Worm (Caenorhabditis elegans) whole organism, L4 larva: ENCODE data around the gene ifbp-1.
A peak's percentile ranks its signal among the peaks of the same experiment; 100 is the strongest.

Experiments
- F10B5.3 ChIP-seq: sonication (generic microtip); optimal IDR thresholded peaks from 2 replicates; lab custom pipeline; 2016; ENCODE audit warnings: mild to moderate bottlenecking, missing genetic modification characterization, missing compliant biosample characterization
- F37D6.2 ChIP-seq: sonication (generic microtip); optimal IDR thresholded peaks from 2 replicates; lab custom pipeline; 2016; ENCODE audit warnings: mild to moderate bottlenecking, missing genetic modification characterization, missing compliant biosample characterization
- R02D3.7 ChIP-seq: fragments of 150-350 bp; sonication (generic microtip); optimal IDR thresholded peaks from 3 replicates; lab custom pipeline; 2014; ENCODE audit warnings: missing biosample characterization, missing genetic modification characterization
- T20F7.1 ChIP-seq: fragments of 200-800 bp; sonication (Bioruptor generic); optimal IDR thresholded peaks from 2 replicates; lab custom pipeline; 2018; ENCODE audit warnings: mild to moderate bottlenecking, missing genetic modification characterization, missing compliant biosample characterization
- Y105C5A.15 ChIP-seq: fragments of 200-800 bp; sonication (Bioruptor generic); IDR thresholded peaks from 2 replicates; pipeline ENCODE4 v1.3.6; 2022; ENCODE audit warnings: missing genetic modification characterization, missing compliant biosample characterization
- Y48G9A.11 ChIP-seq: fragments of 200-800 bp; sonication (Bioruptor generic); IDR thresholded peaks from 2 replicates; pipeline ENCODE4 v1.3.6; 2022; ENCODE audit warnings: missing genetic modification reagents, missing genetic modification characterization, missing compliant biosample characterization
- Y5F2A.4 ChIP-seq: fragments of 200-800 bp; sonication (Bioruptor generic); optimal IDR thresholded peaks from 2 replicates; lab custom pipeline; 2018; ENCODE audit warnings: mild to moderate bottlenecking, missing genetic modification characterization, missing compliant biosample characterization
- Y75B8A.6 ChIP-seq: fragments of 200-800 bp; sonication (Bioruptor generic); IDR thresholded peaks from 2 replicates; pipeline ENCODE4 v1.3.6; 2022; ENCODE audit warnings: missing genetic modification reagents, missing genetic modification characterization, missing compliant biosample characterization
- ZK546.5 ChIP-seq, 2 experiments: sonication (generic microtip); optimal IDR thresholded peaks; 2 replicates each; lab custom pipeline; 2017; ENCODE audit warnings: missing biosample characterization in 2 of 2, missing genetic modification characterization in 2 of 2
- aha-1 ChIP-seq: fragments of 150-350 bp; peaks from one replicate; lab custom pipeline; 2014; ENCODE audit warnings: missing biosample characterization, missing genetic modification characterization
- aly-2 ChIP-seq: sonication (generic microtip); optimal IDR thresholded peaks from 2 replicates; lab custom pipeline; 2018; ENCODE audit warnings: missing biosample characterization, missing genetic modification characterization
- ceh-44 ChIP-seq: fragments of 200-800 bp; sonication (Bioruptor generic); IDR thresholded peaks from 2 replicates; pipeline ENCODE4 v1.3.6; 2022; ENCODE audit warnings: missing genetic modification reagents, missing genetic modification characterization, missing compliant biosample characterization
- ceh-82 ChIP-seq: sonication (generic microtip); optimal IDR thresholded peaks from 2 replicates; lab custom pipeline; 2017; ENCODE audit warnings: missing biosample characterization, missing genetic modification characterization
- ces-1 ChIP-seq: fragments of 150-350 bp; sonication (generic microtip); optimal IDR thresholded peaks from 4 replicates; lab custom pipeline; 2014; ENCODE audit warnings: missing biosample characterization, missing genetic modification reagents, missing genetic modification characterization
- daf-16 ChIP-seq, 3 experiments: sonication (generic microtip); optimal IDR thresholded peaks; 2 replicates each; lab custom pipeline; 2016 to 2017; ENCODE audit warnings: missing genetic modification characterization in 3 of 3, missing genetic modification reagents in 3 of 3, mild to moderate bottlenecking in 2 of 3, missing compliant biosample characterization in 2 of 3, missing biosample characterization in 1 of 3, moderate library complexity in 1 of 3
- daf-8 ChIP-seq: fragments of 200-800 bp; sonication (Bioruptor generic); IDR thresholded peaks from 2 replicates; pipeline ENCODE4 v1.3.6; 2022; ENCODE audit warnings: missing genetic modification characterization, missing compliant biosample characterization
- dmd-9 ChIP-seq: fragments of 200-800 bp; sonication (Bioruptor generic); IDR thresholded peaks from 2 replicates; pipeline ENCODE4 v1.3.6; 2022; ENCODE audit warnings: missing genetic modification reagents, missing genetic modification characterization, missing compliant biosample characterization
- egl-27 ChIP-seq: sonication (generic microtip); optimal IDR thresholded peaks from 3 replicates; lab custom pipeline; 2017; ENCODE audit warnings: missing biosample characterization, missing genetic modification reagents, missing genetic modification characterization
- egl-43 ChIP-seq: fragments of 200-800 bp; sonication (Bioruptor generic); IDR thresholded peaks from 2 replicates; pipeline ENCODE4 v1.3.6; 2022; ENCODE audit warnings: missing genetic modification reagents, missing genetic modification characterization, missing compliant biosample characterization
- hmg-1.1 ChIP-seq: fragments of 200-800 bp; sonication (Bioruptor generic); IDR thresholded peaks from 2 replicates; pipeline ENCODE4 v1.3.6; 2022; ENCODE audit warnings: missing genetic modification reagents, missing genetic modification characterization, missing compliant biosample characterization
- lin-13 ChIP-seq: fragments of 150-350 bp; optimal IDR thresholded peaks from 2 replicates; lab custom pipeline; 2014; ENCODE audit warnings: missing biosample characterization, missing genetic modification reagents, missing genetic modification characterization
- lin-29 ChIP-seq: fragments of 200-800 bp; sonication (Bioruptor generic); IDR thresholded peaks from 2 replicates; pipeline ENCODE4 v1.3.6; 2022; ENCODE audit warnings: missing genetic modification reagents, missing genetic modification characterization, missing compliant biosample characterization
- lin-39 ChIP-seq: fragments of 150-350 bp; optimal IDR thresholded peaks from 2 replicates; lab custom pipeline; 2014; ENCODE audit warnings: missing biosample characterization, missing genetic modification reagents, missing genetic modification characterization
- lsy-2 ChIP-seq, 2 experiments: fragments of 150-350 bp in 1 of 2; sonication (generic microtip) in 1 of 2; optimal IDR thresholded peaks; 2 replicates each; lab custom pipeline; 2014 to 2017; ENCODE audit warnings: missing biosample characterization in 2 of 2, missing genetic modification characterization in 2 of 2
- madf-5 ChIP-seq, 2 experiments: fragments of 200-800 bp; sonication (Bioruptor generic); IDR thresholded peaks; 2 replicates each; pipeline ENCODE4 v1.3.6; 2022; ENCODE audit warnings: missing compliant biosample characterization in 2 of 2, missing genetic modification characterization in 2 of 2
- mdl-1 ChIP-seq, 2 experiments: fragments of 150-350 bp in 1 of 2; sonication (generic microtip) in 1 of 2; optimal IDR thresholded peaks; 2 replicates each; lab custom pipeline; 2014 to 2017; ENCODE audit warnings: missing biosample characterization in 2 of 2, missing genetic modification characterization in 2 of 2
- mdt-29 ChIP-seq: fragments of 200-800 bp; sonication (Bioruptor generic); IDR thresholded peaks from 2 replicates; pipeline ENCODE4 v1.3.6; 2022; ENCODE audit warnings: missing genetic modification reagents, missing genetic modification characterization, missing compliant biosample characterization
- nhr-102 ChIP-seq: sonication (generic microtip); optimal IDR thresholded peaks from 2 replicates; lab custom pipeline; 2016; ENCODE audit warnings: mild to moderate bottlenecking, missing genetic modification characterization, moderate library complexity, missing compliant biosample characterization
- nhr-11 ChIP-seq: fragments of 150-350 bp; optimal IDR thresholded peaks from 2 replicates; lab custom pipeline; 2014; ENCODE audit warnings: missing biosample characterization, missing genetic modification characterization
- nhr-111 ChIP-seq: fragments of 200-800 bp; sonication (Bioruptor generic); optimal IDR thresholded peaks from 2 replicates; lab custom pipeline; 2018; ENCODE audit warnings: mild to moderate bottlenecking, missing genetic modification characterization, missing compliant biosample characterization
- nhr-237 ChIP-seq: sonication (generic microtip); optimal IDR thresholded peaks from 2 replicates; lab custom pipeline; 2017; ENCODE audit warnings: missing biosample characterization, missing genetic modification characterization
- nhr-25 ChIP-seq: sonication (generic microtip); optimal IDR thresholded peaks from 2 replicates; lab custom pipeline; 2017; ENCODE audit warnings: missing genetic modification characterization, mild to moderate bottlenecking, missing compliant biosample characterization, antibody characterized with exemption, moderate library complexity, borderline replicate concordance; ENCODE audit not compliant: insufficient read depth
- nhr-41 ChIP-seq: fragments of 200-800 bp; sonication (Bioruptor generic); IDR thresholded peaks from 2 replicates; pipeline ENCODE4 v1.3.6; 2022; ENCODE audit warnings: missing genetic modification reagents, missing genetic modification characterization, missing compliant biosample characterization
- nhr-42 ChIP-seq: fragments of 200-800 bp; sonication (Bioruptor generic); IDR thresholded peaks from 2 replicates; pipeline ENCODE4 v1.3.6; 2022; ENCODE audit warnings: missing genetic modification characterization, missing compliant biosample characterization
- nhr-48 ChIP-seq: sonication (generic microtip); optimal IDR thresholded peaks from 2 replicates; lab custom pipeline; 2016; ENCODE audit warnings: mild to moderate bottlenecking, missing genetic modification characterization, missing compliant biosample characterization
- nhr-6 ChIP-seq: fragments of 150-350 bp; optimal IDR thresholded peaks from 2 replicates; lab custom pipeline; 2014; ENCODE audit warnings: missing biosample characterization, missing genetic modification characterization
- nhr-76 ChIP-seq: fragments of 150-350 bp; optimal IDR thresholded peaks from 2 replicates; lab custom pipeline; 2014; ENCODE audit warnings: missing biosample characterization, missing genetic modification characterization
- nhr-77 ChIP-seq: fragments of 150-350 bp; optimal IDR thresholded peaks from 2 replicates; lab custom pipeline; 2014; ENCODE audit warnings: missing biosample characterization, missing genetic modification characterization
- saeg-2 ChIP-seq: fragments of 200-800 bp; sonication (Bioruptor generic); IDR thresholded peaks from 2 replicates; pipeline ENCODE4 v1.3.6; 2022; ENCODE audit warnings: missing genetic modification reagents, missing genetic modification characterization, missing compliant biosample characterization
- sdz-12 ChIP-seq: fragments of 200-800 bp; sonication (Bioruptor generic); optimal IDR thresholded peaks from 2 replicates; lab custom pipeline; 2018; ENCODE audit warnings: mild to moderate bottlenecking, missing genetic modification characterization, missing compliant biosample characterization
- spr-1 ChIP-seq: sonication (generic microtip); optimal IDR thresholded peaks from 2 replicates; lab custom pipeline; 2016; ENCODE audit warnings: mild to moderate bottlenecking, missing genetic modification characterization, missing compliant biosample characterization
- spr-3 ChIP-seq: fragments of 200-800 bp; sonication (Bioruptor generic); optimal IDR thresholded peaks from 2 replicates; lab custom pipeline; 2018; ENCODE audit warnings: mild to moderate bottlenecking, missing genetic modification characterization, missing compliant biosample characterization
- tag-97 ChIP-seq: fragments of 200-800 bp; sonication (Bioruptor generic); IDR thresholded peaks from 2 replicates; pipeline ENCODE4 v1.3.6; 2022; ENCODE audit warnings: missing genetic modification characterization, missing compliant biosample characterization
- tra-1 ChIP-seq: fragments of 200-800 bp; sonication (Bioruptor generic); IDR thresholded peaks from 2 replicates; pipeline ENCODE4 v1.3.6; 2022; ENCODE audit warnings: missing genetic modification reagents, missing genetic modification characterization, missing compliant biosample characterization
- unc-39 ChIP-seq: sonication (generic microtip); optimal IDR thresholded peaks from 2 replicates; lab custom pipeline; 2017; ENCODE audit warnings: missing biosample characterization, missing genetic modification characterization
- unc-62 ChIP-seq, 3 experiments: fragments of 150-350 bp in 1 of 3; sonication (generic microtip); optimal IDR thresholded peaks in 2 of 3; peaks in 1 of 3; 1 replicate in 1 of 3; 2 replicates in 2 of 3; lab custom pipeline; 2014 to 2017; ENCODE audit warnings: missing biosample characterization in 3 of 3, missing genetic modification characterization in 3 of 3, missing genetic modification reagents in 3 of 3, missing genotype in 1 of 3
- vab-7 ChIP-seq: fragments of 200-800 bp; sonication (Bioruptor generic); IDR thresholded peaks from 2 replicates; pipeline ENCODE4 v1.3.6; 2022; ENCODE audit warnings: missing genetic modification reagents, missing genetic modification characterization, missing compliant biosample characterization
- zag-1 ChIP-seq: fragments of 150-350 bp; optimal IDR thresholded peaks from 2 replicates; lab custom pipeline; 2014; ENCODE audit warnings: missing biosample characterization, missing genetic modification characterization
- zfp-2 ChIP-seq: sonication (generic microtip); optimal IDR thresholded peaks from 2 replicates; lab custom pipeline; 2016; ENCODE audit warnings: mild to moderate bottlenecking, missing genetic modification characterization, missing compliant biosample characterization
- zfp-3 ChIP-seq: fragments of 200-800 bp; sonication (Bioruptor generic); conservative IDR thresholded peaks from 2 replicates; pipeline ENCODE4 v1.3.6; 2022; ENCODE audit warnings: missing genetic modification reagents, missing genetic modification characterization, missing compliant biosample characterization
- zip-11 ChIP-seq: fragments of 200-800 bp; sonication (Bioruptor generic); IDR thresholded peaks from 2 replicates; pipeline ENCODE4 v1.3.6; 2022; ENCODE audit warnings: missing genetic modification characterization, missing compliant biosample characterization
- ztf-11 ChIP-seq: fragments of 150-350 bp; optimal IDR thresholded peaks from 2 replicates; lab custom pipeline; 2014; ENCODE audit warnings: missing biosample characterization, missing genetic modification characterization

The ifbp-1 gene

DNA sequence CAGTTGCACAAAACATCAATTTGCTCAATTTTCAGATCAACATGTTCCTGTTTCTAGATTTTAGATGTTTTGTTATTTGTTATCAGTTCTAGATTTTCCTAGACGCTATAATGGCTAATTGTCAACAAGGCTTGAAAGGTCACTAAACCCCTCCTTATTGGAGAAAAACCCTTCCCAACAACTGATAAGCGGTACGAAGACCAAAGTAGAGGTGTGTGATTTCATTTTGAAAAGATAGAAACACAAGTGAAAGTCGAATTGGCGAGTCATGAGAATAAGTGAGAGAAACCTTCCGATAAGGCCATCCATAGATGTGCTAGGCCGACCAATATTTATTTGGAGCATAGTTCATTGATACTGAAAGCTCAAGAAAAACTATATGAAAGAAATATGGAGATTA is 6.4 kb downstream of the ifbp-1 start (continued):
- TF ChIP-seq ceh-44 (GFP tag; lab: Robert Waterston, UW) (no peak), zfp-2 (tag; lab: Kevin White, UChicago) (no peak), zfp-3 (GFP tag; lab: Robert Waterston, UW) (no peak), R02D3.7 (no peak), daf-16 (GFP tag; optimal IDR thresholded peaks at IDR 0.05; lab: Kevin White, UChicago) (peak in 1 of 2 experiments; percentile 34), daf-16 (tag; optimal IDR thresholded peaks at IDR 0.05; lab: Kevin White, UChicago) (peak; percentile 99), tag-97 (no peak), lsy-2 (tag; optimal IDR thresholded peaks at IDR 0.05; lab: Kevin White, UChicago) (peak in 1 of 2 experiments; percentile 26), nhr-11 (tag; lab: Kevin White, UChicago) (no peak), nhr-41 (GFP tag; lab: Robert Waterston, UW) (peak; percentile 70; the same call in 1 of the 2 replicates), hmg-1.1 (GFP tag; lab: Robert Waterston, UW) (no peak), ztf-11 (tag; lab: Kevin White, UChicago) (no peak), ces-1 (no peak), aly-2 (no peak), T20F7.1 (GFP tag; lab: Kevin White, UChicago) (peak; percentile 3), mdt-29 (GFP tag; lab: Robert Waterston, UW) (no peak), nhr-48 (tag; lab: Kevin White, UChicago) (peak; percentile 57), lin-29 (GFP tag; lab: Robert Waterston, UW) (no peak), nhr-25 (tag; lab: Kevin White, UChicago) (no peak), Y75B8A.6 (GFP tag; lab: Robert Waterston, UW) (no peak), vab-7 (GFP tag; lab: Robert Waterston, UW) (no peak), nhr-42 (no peak), egl-43 (no peak), F37D6.2 (tag; lab: Kevin White, UChicago) (no peak), ceh-82 (tag; lab: Kevin White, UChicago) (no peak), unc-62 (GFP tag; optimal IDR thresholded peaks at IDR 0.05 in 1 of 2; lab: Kevin White, UChicago) (no peak), unc-62 (tag; optimal IDR thresholded peaks at IDR 0.05; lab: Kevin White, UChicago) (no peak), F10B5.3 (no peak), Y105C5A.15 (GFP tag; lab: Robert Waterston, UW) (no peak), spr-3 (no peak), aha-1 (tag; lab: Kevin White, UChicago) (no peak), nhr-77 (tag; lab: Kevin White, UChicago) (peak; percentile 70), dmd-9 (GFP tag; lab: Robert Waterston, UW) (no peak), madf-5 (GFP tag; IDR thresholded peaks at IDR 0.05; lab: Robert Waterston, UW) (no peak), egl-27 (no peak), nhr-102 (peak; percentile 50), nhr-76 (no peak), saeg-2 (GFP tag; lab: Robert Waterston, UW) (no peak), ZK546.5 (tag; optimal IDR thresholded peaks at IDR 0.05; lab: Kevin White, UChicago) (no peak), spr-1 (tag; lab: Kevin White, UChicago) (no peak), lin-13 (no peak), Y5F2A.4 (GFP tag; lab: Kevin White, UChicago) (no peak), nhr-237 (no peak), nhr-6 (tag; lab: Kevin White, UChicago) (peak; percentile 97), daf-8 (no peak), sdz-12 (GFP tag; lab: Kevin White, UChicago) (no peak), zag-1 (no peak), mdl-1 (tag; optimal IDR thresholded peaks at IDR 0.05; lab: Kevin White, UChicago) (peak in 1 of 2 experiments; percentile 47), nhr-111 (no peak), tra-1 (GFP tag; lab: Robert Waterston, UW) (peak; percentile 58; the same call in 1 of the 2 replicates), unc-39 (no peak), lin-39 (no peak), Y48G9A.11 (GFP tag; lab: Robert Waterston, UW) (no peak), zip-11 (GFP tag; lab: Robert Waterston, UW) (no peak)
